Worm (Caenorhabditis elegans): ENCODE measurements around the gene gmap-1.

DNA sequence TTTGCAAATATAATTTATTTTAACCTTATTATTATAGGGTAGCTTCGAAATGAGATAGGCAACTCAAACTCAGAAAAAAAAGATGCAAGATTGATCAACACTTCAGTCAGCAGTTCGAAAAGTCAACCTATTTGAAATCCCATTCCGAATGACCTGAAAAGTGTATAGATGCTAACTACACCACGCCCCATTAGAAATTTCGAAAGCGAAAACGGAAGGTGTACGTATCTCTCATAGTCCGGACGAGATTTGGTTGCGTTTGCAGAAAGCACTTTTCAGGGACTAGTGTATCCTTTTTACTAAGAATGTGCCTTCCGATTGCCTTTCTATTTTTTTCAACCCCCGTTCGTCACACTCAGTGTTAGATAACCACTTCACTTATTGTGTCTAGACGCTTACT, 19.1 kb downstream of the gmap-1 start:
- TF ChIP-seq scrt-1 (GFP tag; IDR thresholded peaks at IDR 0.05) = no peak
- no peak for TF ChIP-seq ama-1 (optimal IDR thresholded peaks at IDR 0.05)
- TF ChIP-seq hmbx-1 (tag; optimal IDR thresholded peaks at IDR 0.05) = no peak
